Fruit fly (Drosophila melanogaster): ENCODE results near the gene IntS11.

The IntS11 gene

DNA sequence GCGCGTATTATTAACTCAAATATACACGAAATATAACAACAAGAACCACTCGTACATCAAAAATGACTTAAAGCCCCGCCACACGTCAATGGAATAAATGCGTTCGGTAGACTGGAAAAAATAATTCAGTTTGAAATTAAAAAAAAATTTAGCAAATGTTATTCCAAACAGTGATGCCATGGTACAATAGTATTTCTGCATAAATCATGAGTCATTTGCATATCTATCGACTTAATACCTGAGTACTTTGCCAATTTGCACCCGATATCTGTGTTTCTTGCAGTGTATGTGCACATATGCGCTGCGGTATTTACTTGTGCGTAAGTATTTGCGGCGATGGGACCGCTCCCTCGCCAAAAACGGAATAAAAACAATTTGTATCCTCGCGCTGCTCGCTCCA lies 18.0 kb downstream of the IntS11 start (continued):
- 0 out of 3 replicates have a peak, but pooled peaks have one; percentile 37 for TF ChIP-seq CG11695 (GFP tag; IDR thresholded peaks at IDR 0.05)
- TF ChIP-seq CG11398 (GFP tag; optimal IDR thresholded peaks at IDR 0.05), result no peak
- TF ChIP-seq PHDP (tag; optimal IDR thresholded peaks at IDR 0.05), result peak; percentile 26
- TF ChIP-seq grau (tag; optimal IDR thresholded peaks at IDR 0.05), result peak; percentile 34
- TF ChIP-seq repo (GFP tag; optimal IDR thresholded peaks at IDR 0.05), result peak; percentile 17
- peak; percentile 46 for TF ChIP-seq tin (GFP tag; optimal IDR thresholded peaks at IDR 0.05)
- no peak for TF ChIP-seq Stat92E (GFP tag; optimal IDR thresholded peaks at IDR 0.05)
- TF ChIP-seq CG9797 (GFP tag; optimal IDR thresholded peaks at IDR 0.05), result no peak
- no peak for TF ChIP-seq tup (GFP tag; optimal IDR thresholded peaks at IDR 0.05)
- TF ChIP-seq sens-2 (GFP tag; IDR thresholded peaks at IDR 0.05), result no peak
- peak; percentile 30 for TF ChIP-seq lilli (GFP tag; optimal IDR thresholded peaks at IDR 0.05)
- no peak for TF ChIP-seq pros (GFP tag; optimal IDR thresholded peaks at IDR 0.05)
- TF ChIP-seq Six4 (GFP tag; optimal IDR thresholded peaks at IDR 0.05), result no peak
- peak; percentile 33 for TF ChIP-seq fd96Cb (tag; optimal IDR thresholded peaks at IDR 0.05)
- TF ChIP-seq seq (GFP tag; IDR thresholded peaks at IDR 0.05), result no peak
- TF ChIP-seq CG33557 (GFP tag; optimal IDR thresholded peaks at IDR 0.05), result no peak
- TF ChIP-seq CG17568 (GFP tag; optimal IDR thresholded peaks at IDR 0.05), result no peak
- peak; percentile 3 to 12 for TF ChIP-seq dpn (GFP tag; optimal IDR thresholded peaks at IDR 0.05)

- TF ChIP-seq yki (optimal IDR thresholded peaks at IDR 0.05) (no peak), tio (GFP tag; optimal IDR thresholded peaks at IDR 0.05) (no peak), CG7357 (GFP tag; IDR thresholded peaks at IDR 0.05) (no peak), CG10979 (tag; optimal IDR thresholded peaks at IDR 0.05) (no peak), Blimp-1 (GFP tag; optimal IDR thresholded peaks at IDR 0.05) (no peak), gt (GFP tag; IDR thresholded peaks at IDR 0.05) (no peak), CG6791 (GFP tag; IDR thresholded peaks at IDR 0.05; ENCODE audit: partially characterized antibody) (no peak), insv (GFP tag; optimal IDR thresholded peaks at IDR 0.05) (no peak), CG6813 (GFP tag; optimal IDR thresholded peaks at IDR 0.05) (no peak), HLH3B (GFP tag; IDR thresholded peaks at IDR 0.05) (0 out of 2 replicates have a peak, but pooled peaks have one; percentile 28), CG32532 (GFP tag; IDR thresholded peaks at IDR 0.05) (peak; percentile 39; the same call in 1 of the 2 replicates), NC2α (GFP tag; optimal IDR thresholded peaks at IDR 0.05) (no peak), row (GFP tag; IDR thresholded peaks at IDR 0.05) (0 out of 3 replicates have a peak, but pooled peaks have one; percentile 11), MTF-1 (GFP tag; optimal IDR thresholded peaks at IDR 0.05; ENCODE audit: borderline replicate concordance) (no peak), CG17359 (tag; optimal IDR thresholded peaks at IDR 0.05) (no peak), CG6175 (GFP tag; IDR thresholded peaks at IDR 0.05) (no peak), CG2120 (GFP tag; optimal IDR thresholded peaks at IDR 0.05) (peak; percentile 18), lov (optimal IDR thresholded peaks at IDR 0.05) (no peak), lov (GFP tag; IDR thresholded peaks at IDR 0.05) (no peak), luna (GFP tag; optimal IDR thresholded peaks at IDR 0.05) (no peak), lbe (GFP tag; optimal IDR thresholded peaks at IDR 0.05) (no peak), CG17568 (GFP tag; optimal IDR thresholded peaks at IDR 0.05) (no peak), CG13424 (tag; optimal IDR thresholded peaks at IDR 0.05) (no peak), gem (tag; optimal IDR thresholded peaks at IDR 0.05) (peak; percentile 24), crol (GFP tag; IDR thresholded peaks at IDR 0.05) (0 out of 2 replicates have a peak, but pooled peaks have one; percentile 21), Tbp (GFP tag; optimal IDR thresholded peaks at IDR 0.05) (no peak), CG9932 (GFP tag; IDR thresholded peaks at IDR 0.05) (no peak), stc (GFP tag; IDR thresholded peaks at IDR 0.05) (no peak), slbo (GFP tag; IDR thresholded peaks at IDR 0.05) (peak; percentile 55; the same call in 1 of the 2 replicates), Drgx (GFP tag; IDR thresholded peaks at IDR 0.05) (peak; percentile 6; the same call in 1 of the 2 replicates), lmd (GFP tag; IDR thresholded peaks at IDR 0.05) (no peak), lilli (GFP tag; optimal IDR thresholded peaks at IDR 0.05) (no peak), Rx (GFP tag; IDR thresholded peaks at IDR 0.05) (0 out of 2 replicates have a peak, but pooled peaks have one; percentile 3)
These were observed 18.7 kb downstream of the IntS11 start for dm6 chr3R:29763804-29764203.

Data from whole organism, embryonic.